Worm (Caenorhabditis elegans) whole organism, L1 larva: ENCODE results near the gene T13C2.3.

Experiments used
- C16A3.4 ChIP-seq: fragments of 150-350 bp; optimal IDR thresholded peaks from 2 replicates; lab custom pipeline; 2014; ENCODE audit warnings: missing biosample characterization, missing genetic modification characterization
- C34B4.2 ChIP-seq: sonication (generic microtip); optimal IDR thresholded peaks from 2 replicates; lab custom pipeline; 2017; ENCODE audit warnings: mild to moderate bottlenecking, missing genetic modification characterization, missing compliant biosample characterization
- F16B12.6 ChIP-seq: fragments of 150-350 bp; optimal IDR thresholded peaks from 2 replicates; lab custom pipeline; 2014; ENCODE audit warnings: missing biosample characterization, missing genetic modification characterization
- aha-1 ChIP-seq: fragments of 150-350 bp; optimal IDR thresholded peaks from 2 replicates; lab custom pipeline; 2014; ENCODE audit warnings: missing biosample characterization, missing genetic modification characterization
- alr-1 ChIP-seq: fragments of 200-800 bp; sonication (Bioruptor generic); optimal IDR thresholded peaks from 2 replicates; lab custom pipeline; 2018; ENCODE audit warnings: borderline replicate concordance, mild to moderate bottlenecking, missing genetic modification characterization, missing compliant biosample characterization
- aly-2 ChIP-seq: fragments of 150-350 bp; optimal IDR thresholded peaks from 2 replicates; lab custom pipeline; 2014; ENCODE audit warnings: missing biosample characterization, missing genetic modification characterization
- blmp-1 ChIP-seq: fragments of 150-350 bp; optimal IDR thresholded peaks from 2 replicates; lab custom pipeline; 2014; ENCODE audit warnings: missing biosample characterization, missing genetic modification characterization
- ceh-63 ChIP-seq: fragments of 200-800 bp; sonication (Bioruptor generic); optimal IDR thresholded peaks from 2 replicates; lab custom pipeline; 2018; ENCODE audit warnings: mild to moderate bottlenecking, missing genetic modification characterization, missing compliant biosample characterization
- ceh-8 ChIP-seq: fragments of 200-800 bp; sonication (Bioruptor generic); optimal IDR thresholded peaks from 2 replicates; lab custom pipeline; 2018; ENCODE audit warnings: mild to moderate bottlenecking, missing genetic modification characterization, moderate library complexity, missing compliant biosample characterization
- ceh-82 ChIP-seq, 3 experiments: fragments of 150-350 bp in 1 of 3; sonication (generic microtip) in 2 of 3; optimal IDR thresholded peaks; 2 replicates each; lab custom pipeline; 2014 to 2017; ENCODE audit warnings: missing biosample characterization in 3 of 3, missing genetic modification characterization in 3 of 3
- ceh-88 ChIP-seq: fragments of 200-800 bp; sonication (Bioruptor generic); IDR thresholded peaks from 2 replicates; pipeline ENCODE4 v1.3.6; 2022; ENCODE audit warnings: missing genetic modification characterization, missing compliant biosample characterization
- dpl-1 ChIP-seq, 3 experiments: fragments of 150-350 bp in 2 of 3; sonication (generic microtip) in 1 of 3; optimal IDR thresholded peaks; 2 replicates each; lab custom pipeline; 2014 to 2017; ENCODE audit warnings: missing biosample characterization in 3 of 3, missing genetic modification characterization in 3 of 3, missing genetic modification reagents in 3 of 3
- efl-3 ChIP-seq: fragments of 200-800 bp; sonication (Bioruptor generic); optimal IDR thresholded peaks from 2 replicates; lab custom pipeline; 2018; ENCODE audit warnings: mild to moderate bottlenecking, missing genetic modification characterization, missing compliant biosample characterization
- egl-13 ChIP-seq: sonication (generic microtip); optimal IDR thresholded peaks from 2 replicates; lab custom pipeline; 2016; ENCODE audit warnings: missing genotype, missing genetic modification reagents, missing genetic modification characterization, missing compliant biosample characterization
- elt-3 ChIP-seq, 6 experiments: fragments of 150-350 bp in 1 of 6; sonication (generic microtip); optimal IDR thresholded peaks; 2 replicates each; lab custom pipeline; 2017 to 2018; ENCODE audit warnings: missing biosample characterization in 6 of 6, missing genetic modification characterization in 6 of 6, inconsistent platforms in 1 of 6
- fkh-8 ChIP-seq: sonication (generic microtip); optimal IDR thresholded peaks from 2 replicates; lab custom pipeline; 2016; ENCODE audit warnings: mild to moderate bottlenecking, missing genetic modification characterization, missing compliant biosample characterization
- hlh-17 ChIP-seq: fragments of 200-800 bp; sonication (Bioruptor generic); optimal IDR thresholded peaks from 2 replicates; lab custom pipeline; 2018; ENCODE audit warnings: missing genetic modification characterization, mild to moderate bottlenecking, missing compliant biosample characterization, moderate library complexity, borderline replicate concordance
- hlh-4 ChIP-seq: sonication (generic microtip); optimal IDR thresholded peaks from 2 replicates; lab custom pipeline; 2016; ENCODE audit warnings: mild to moderate bottlenecking, missing genetic modification characterization, missing compliant biosample characterization
- irx-1 ChIP-seq: sonication (generic microtip); optimal IDR thresholded peaks from 2 replicates; lab custom pipeline; 2016; ENCODE audit warnings: missing genetic modification characterization, missing compliant biosample characterization
- isw-1 ChIP-seq: fragments of 200-800 bp; sonication (Bioruptor generic); IDR thresholded peaks from 2 replicates; pipeline ENCODE4 v1.3.6; 2022; ENCODE audit warnings: missing genetic modification characterization, missing compliant biosample characterization
- jun-1 ChIP-seq: fragments of 150-350 bp; optimal IDR thresholded peaks from 2 replicates; lab custom pipeline; 2014; ENCODE audit warnings: missing biosample characterization, missing genetic modification reagents, missing genetic modification characterization
- lin-14 ChIP-seq: fragments of 200-800 bp; sonication (Bioruptor generic); optimal IDR thresholded peaks from 2 replicates; lab custom pipeline; 2018; ENCODE audit warnings: mild to moderate bottlenecking, missing genetic modification characterization, moderate library complexity, missing compliant biosample characterization
- lin-15B ChIP-seq: fragments of 150-350 bp; sonication (generic microtip); optimal IDR thresholded peaks from 3 replicates; lab custom pipeline; 2014; ENCODE audit warnings: missing biosample characterization, missing genetic modification characterization
- lin-35 ChIP-seq, 2 experiments: fragments of 150-350 bp; optimal IDR thresholded peaks; 2 replicates each; lab custom pipeline; 2014; ENCODE audit warnings: missing biosample characterization in 2 of 2, missing genetic modification characterization in 2 of 2, missing genetic modification reagents in 2 of 2
- lin-39 ChIP-seq: fragments of 150-350 bp; optimal IDR thresholded peaks from 2 replicates; lab custom pipeline; 2014; ENCODE audit warnings: missing biosample characterization, missing genetic modification reagents, missing genetic modification characterization
- lsy-2 ChIP-seq, 2 experiments: fragments of 150-350 bp; optimal IDR thresholded peaks; 2 replicates each; lab custom pipeline; 2014; ENCODE audit warnings: missing biosample characterization in 2 of 2, missing genetic modification characterization in 2 of 2
- mab-9 ChIP-seq: fragments of 200-800 bp; sonication (Bioruptor generic); IDR thresholded peaks from 2 replicates; pipeline ENCODE4 v1.3.6; 2022; ENCODE audit warnings: missing genetic modification reagents, missing genetic modification characterization, missing compliant biosample characterization
- mef-2 ChIP-seq: fragments of 150-350 bp; optimal IDR thresholded peaks from 2 replicates; lab custom pipeline; 2014; ENCODE audit warnings: missing biosample characterization, missing genetic modification characterization
- mep-1 ChIP-seq: fragments of 150-350 bp; optimal IDR thresholded peaks from 2 replicates; lab custom pipeline; 2014; ENCODE audit warnings: missing biosample characterization, missing genetic modification characterization
- nhr-11 ChIP-seq: fragments of 150-350 bp; optimal IDR thresholded peaks from 2 replicates; lab custom pipeline; 2014; ENCODE audit warnings: missing biosample characterization, missing genetic modification characterization
- nhr-12 ChIP-seq: sonication (generic microtip); optimal IDR thresholded peaks from 2 replicates; lab custom pipeline; 2017; ENCODE audit warnings: missing biosample characterization, missing genetic modification characterization
- nhr-20 ChIP-seq: sonication (generic microtip); optimal IDR thresholded peaks from 2 replicates; lab custom pipeline; 2016; ENCODE audit warnings: mild to moderate bottlenecking, missing genetic modification characterization, missing compliant biosample characterization
- nhr-28 ChIP-seq: fragments of 150-350 bp; optimal IDR thresholded peaks from 2 replicates; lab custom pipeline; 2014; ENCODE audit warnings: missing biosample characterization, missing genetic modification characterization
- nhr-71 ChIP-seq: sonication (generic microtip); optimal IDR thresholded peaks from 2 replicates; lab custom pipeline; 2016; ENCODE audit warnings: mild to moderate bottlenecking, missing genetic modification characterization, moderate library complexity, missing compliant biosample characterization
- nhr-84 ChIP-seq: sonication (generic microtip); optimal IDR thresholded peaks from 2 replicates; lab custom pipeline; 2017; ENCODE audit warnings: missing biosample characterization, missing genetic modification characterization
- pax-3 ChIP-seq: fragments of 200-800 bp; sonication (Bioruptor generic); optimal IDR thresholded peaks from 2 replicates; lab custom pipeline; 2018; ENCODE audit warnings: mild to moderate bottlenecking, missing genetic modification characterization, moderate library complexity, missing compliant biosample characterization
- unc-30 ChIP-seq: sonication (generic microtip); optimal IDR thresholded peaks from 2 replicates; lab custom pipeline; 2017; ENCODE audit warnings: missing biosample characterization, missing genetic modification characterization
- unc-98 ChIP-seq: fragments of 200-800 bp; sonication (Bioruptor generic); IDR thresholded peaks from 2 replicates; pipeline ENCODE4 v1.3.6; 2022; ENCODE audit warnings: missing genetic modification characterization, missing compliant biosample characterization
- zag-1 ChIP-seq: fragments of 150-350 bp; optimal IDR thresholded peaks from 2 replicates; lab custom pipeline; 2014; ENCODE audit warnings: missing biosample characterization, missing genetic modification characterization
- zip-4 ChIP-seq: fragments of 200-800 bp; sonication (Bioruptor generic); optimal IDR thresholded peaks from 2 replicates; lab custom pipeline; 2018; ENCODE audit warnings: mild to moderate bottlenecking, missing genetic modification characterization, moderate library complexity, missing compliant biosample characterization
- ztf-11 ChIP-seq, 2 experiments: sonication (generic microtip); optimal IDR thresholded peaks; 2 replicates each; lab custom pipeline; 2016 to 2017; ENCODE audit warnings: missing genetic modification characterization in 2 of 2, missing biosample characterization in 1 of 2, missing compliant biosample characterization in 1 of 2

Gene T13C2.3

ce11 chrII:6741428-6741827 lies 47.6 kb upstream of the T13C2.3 start, which contains the start of gene exos-8 (continued):
- TF ChIP-seq lin-15B (peak; percentile 81), ztf-11 (tag; optimal IDR thresholded peaks at IDR 0.05; lab: Kevin White, UChicago) (peak in 1 of 2 experiments; percentile 17), aly-2 (tag; lab: Kevin White, UChicago) (no peak), mef-2 (tag; lab: Kevin White, UChicago) (no peak), aha-1 (tag; lab: Kevin White, UChicago) (no peak), F16B12.6 (tag; lab: Kevin White, UChicago) (peak; percentile 24), nhr-20 (tag; lab: Kevin White, UChicago) (peak; percentile 65), zip-4 (GFP tag; lab: Kevin White, UChicago) (no peak), nhr-12 (tag; lab: Kevin White, UChicago) (no peak), alr-1 (tag; lab: Kevin White, UChicago) (no peak), C34B4.2 (tag; lab: Kevin White, UChicago) (no peak), isw-1 (GFP tag; lab: Robert Waterston, UW) (no peak; the same call in 1 of the 2 replicates), egl-13 (tag; lab: Kevin White, UChicago) (no peak), unc-30 (tag; lab: Kevin White, UChicago) (no peak), lin-14 (GFP tag; lab: Kevin White, UChicago) (peak; percentile 55), hlh-4 (tag; lab: Kevin White, UChicago) (no peak), irx-1 (tag; lab: Kevin White, UChicago) (no peak), hlh-17 (no peak), nhr-28 (tag; lab: Kevin White, UChicago) (no peak), ceh-82 (tag; optimal IDR thresholded peaks at IDR 0.05; lab: Kevin White, UChicago) (peak in 2 of 3 experiments; percentile 33 to 71), elt-3 (tag; optimal IDR thresholded peaks at IDR 0.05; lab: Kevin White, UChicago) (peak in 1 of 6 experiments; percentile 55), unc-98 (GFP tag; lab: Robert Waterston, UW) (no peak), nhr-71 (tag; lab: Kevin White, UChicago) (peak; percentile 69), ceh-63 (no peak), lin-39 (tag; lab: Kevin White, UChicago) (no peak), zag-1 (tag; lab: Kevin White, UChicago) (no peak), ceh-88 (GFP tag; lab: Robert Waterston, UW) (no peak), efl-3 (GFP tag; lab: Kevin White, UChicago) (no peak), C16A3.4 (tag; lab: Kevin White, UChicago) (peak; percentile 65), ceh-8 (GFP tag; lab: Kevin White, UChicago) (no peak), blmp-1 (tag; lab: Kevin White, UChicago) (peak; percentile 55), mab-9 (GFP tag; lab: Robert Waterston, UW) (no peak), nhr-11 (tag; lab: Kevin White, UChicago) (no peak), dpl-1 (GFP tag; optimal IDR thresholded peaks at IDR 0.05; lab: Kevin White, UChicago) (peak; percentile 46 to 71 (median 56)), mep-1 (tag; lab: Kevin White, UChicago) (no peak), nhr-84 (tag; lab: Kevin White, UChicago) (no peak), jun-1 (tag; lab: Kevin White, UChicago) (peak; percentile 13), lin-35 (GFP tag; optimal IDR thresholded peaks at IDR 0.05; lab: Kevin White, UChicago) (peak; percentile 34 to 82), pax-3 (peak; percentile 35)

DNA sequence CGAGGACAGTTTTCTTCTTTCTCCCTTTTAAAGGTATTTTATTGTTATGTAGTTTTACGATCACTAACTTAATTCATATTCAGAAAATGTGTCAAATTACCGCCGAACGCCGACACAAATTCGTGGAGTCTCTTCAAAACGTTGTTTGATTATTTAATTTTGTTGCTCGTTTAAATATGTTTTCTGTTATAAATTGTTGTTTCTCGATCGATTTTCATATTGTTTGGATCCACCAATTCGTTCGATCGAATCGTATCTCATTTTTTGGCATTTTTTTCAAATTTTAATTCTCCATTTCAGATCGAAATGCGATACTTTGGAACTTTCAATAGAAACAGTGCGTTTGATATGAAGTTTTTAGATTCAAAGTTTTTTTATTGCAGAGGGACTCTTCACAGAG lies 46.4 kb upstream of the T13C2.3 start, which contains the start of gene F41G3.6:
TSS of gene F41G3.6 (plus strand) at position 301 of the 400 bp plus-strand sequence.
- no peak for TF ChIP-seq efl-3 (GFP tag; lab: Kevin White, UChicago)
- TF ChIP-seq fkh-8: no peak
- no peak for TF ChIP-seq lsy-2 (tag; optimal IDR thresholded peaks at IDR 0.05; lab: Kevin White, UChicago)
- TF ChIP-seq zip-4 (GFP tag; lab: Kevin White, UChicago): no peak
- no peak for TF ChIP-seq jun-1 (tag; lab: Kevin White, UChicago)
- no peak for TF ChIP-seq irx-1 (tag; lab: Kevin White, UChicago)
- TF ChIP-seq, all 84 proteins: peak for 0
